Fruit fly (Drosophila melanogaster): Measurements from ENCODE around the gene wkd.

Gene wkd

DNA sequence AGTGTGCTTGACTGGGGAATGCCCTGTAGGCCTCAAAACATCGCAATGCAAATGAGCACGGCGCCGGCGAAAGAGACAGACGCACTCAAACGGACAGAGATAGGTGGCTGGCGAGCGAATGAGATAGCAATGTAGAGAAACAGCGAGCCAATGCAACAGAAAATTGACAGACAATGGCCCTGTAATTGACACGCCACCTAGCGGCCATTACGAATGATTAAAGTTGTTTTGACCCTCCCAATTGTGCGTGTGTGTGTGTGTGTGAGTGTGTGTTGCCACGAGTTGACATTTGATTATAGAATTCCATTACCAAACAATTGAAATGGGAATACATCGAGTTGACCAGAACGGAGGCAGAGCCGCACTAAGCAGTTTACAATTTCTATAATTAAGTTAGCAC lies 37.2 kb upstream of the wkd start:
- peak; percentile 80 for TF ChIP-seq CTCF (GFP tag; optimal IDR thresholded peaks at IDR 0.05)
- no peak for TF ChIP-seq sim (GFP tag; IDR thresholded peaks at IDR 0.05)

DNA sequence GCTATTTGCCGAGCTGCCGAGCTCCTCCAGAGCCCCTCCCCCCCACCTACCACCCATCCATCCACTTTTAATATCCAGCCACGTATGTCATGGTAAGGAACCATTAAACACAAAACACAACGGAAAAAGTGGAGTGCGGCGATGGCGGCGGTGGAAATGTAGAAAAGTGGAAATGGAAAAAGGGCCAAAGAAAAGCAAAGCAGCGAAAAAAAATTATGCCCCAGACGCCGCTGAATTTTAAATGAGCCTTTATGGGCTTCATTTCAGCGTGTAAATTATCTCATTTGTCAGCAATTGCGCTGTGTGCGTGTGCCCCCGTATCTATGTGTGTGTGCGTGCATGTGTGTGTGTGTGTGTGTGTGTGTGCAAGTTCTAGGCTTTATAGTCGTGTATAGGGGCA lies 30.3 kb upstream of the wkd start:
- peak; percentile 0 for TF ChIP-seq mirr (GFP tag; optimal IDR thresholded peaks at IDR 0.05)
- 0 out of 4 replicates have a peak, but pooled peaks have one; percentile 12 for TF ChIP-seq chinmo (GFP tag; IDR thresholded peaks at IDR 0.05; ENCODE audit: partially characterized antibody)
- TF ChIP-seq CG12744 (GFP tag; optimal IDR thresholded peaks at IDR 0.05), result no peak
- TF ChIP-seq cg (GFP tag; optimal IDR thresholded peaks at IDR 0.05), result peak; percentile 10
- TF ChIP-seq CG16779 (GFP tag; IDR thresholded peaks at IDR 0.05), result no peak
- peak; percentile 93 for TF ChIP-seq abd-A (tag; optimal IDR thresholded peaks at IDR 0.05)
- TF ChIP-seq CG7928 (GFP tag; optimal IDR thresholded peaks at IDR 0.05), result no peak
- TF ChIP-seq CG3847 (GFP tag; IDR thresholded peaks at IDR 0.05), result no peak

DNA sequence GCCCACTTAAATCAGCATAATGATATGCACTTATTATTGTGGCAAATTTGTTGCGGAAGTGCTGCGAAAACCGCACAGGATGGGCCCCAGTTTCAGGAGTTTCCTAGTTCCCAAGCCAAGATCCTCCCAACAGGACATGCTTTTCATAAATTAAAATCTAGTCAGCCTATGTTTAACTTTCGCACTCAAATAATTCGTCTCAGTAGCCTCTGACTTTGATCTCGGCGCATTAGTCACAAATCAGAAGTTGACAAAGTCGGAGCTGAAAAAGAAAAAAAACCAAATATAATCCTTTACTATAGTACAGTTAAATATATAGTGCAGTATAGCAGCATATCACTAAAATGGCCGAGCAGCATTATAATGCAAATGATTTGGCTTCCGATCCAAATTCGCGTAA lies 27.5 kb upstream of the wkd start, which contains the start of gene CG14708:
CG14708 (plus strand) TSS at position 301 of the 400 bp plus-strand sequence.
- TF ChIP-seq GATAe (GFP tag; conservative IDR thresholded peaks at IDR 0.05) (no peak), ttk (GFP tag; IDR thresholded peaks at IDR 0.05) (no peak), CG7963 (GFP tag; IDR thresholded peaks at IDR 0.05; ENCODE audit: partially characterized antibody) (no peak)

DNA sequence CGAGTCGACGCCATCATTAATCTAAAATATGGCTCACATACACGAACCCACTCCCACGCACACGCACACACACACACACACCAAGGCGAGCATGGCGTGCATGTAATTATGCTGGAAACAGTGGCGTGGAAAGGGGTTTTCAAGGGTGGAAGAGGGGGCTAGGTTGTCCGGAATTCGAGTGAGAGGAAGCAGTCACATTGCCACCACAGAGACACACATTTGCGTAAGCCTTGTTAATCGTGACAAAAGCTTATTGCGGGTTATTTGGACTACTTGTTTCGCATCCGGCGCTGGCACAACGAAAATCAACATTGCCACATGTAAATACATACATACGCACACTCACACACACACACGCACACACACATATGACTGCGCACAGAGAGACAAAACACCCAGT lies 26.4 kb upstream of the wkd start:
- TF ChIP-seq cad (GFP tag; optimal IDR thresholded peaks at IDR 0.05) (no peak), lmd (GFP tag; IDR thresholded peaks at IDR 0.05) (no peak), Adf1 (GFP tag; IDR thresholded peaks at IDR 0.05) (no peak), CG15696 (tag; optimal IDR thresholded peaks at IDR 0.05) (no peak), CG10979 (tag; optimal IDR thresholded peaks at IDR 0.05) (no peak), ERR (GFP tag; optimal IDR thresholded peaks at IDR 0.05) (no peak), chinmo (GFP tag; IDR thresholded peaks at IDR 0.05; ENCODE audit: partially characterized antibody) (0 out of 4 replicates have a peak, but pooled peaks have one; percentile 10), prd (optimal IDR thresholded peaks at IDR 0.05) (no peak), prd (GFP tag; IDR thresholded peaks at IDR 0.05) (0 out of 3 replicates have a peak, but pooled peaks have one; percentile 4), ase (GFP tag; IDR thresholded peaks at IDR 0.05) (no peak), vfl (GFP tag; optimal IDR thresholded peaks at IDR 0.05) (no peak), CG12659 (GFP tag; optimal IDR thresholded peaks at IDR 0.05) (no peak), CG34422 (GFP tag; IDR thresholded peaks at IDR 0.05) (0 out of 3 replicates have a peak, but pooled peaks have one; percentile 12), mirr (GFP tag; optimal IDR thresholded peaks at IDR 0.05) (peak; percentile 65), Asciz (GFP tag; optimal IDR thresholded peaks at IDR 0.05) (no peak), E2f2 (GFP tag; IDR thresholded peaks at IDR 0.05) (no peak), croc (GFP tag; conservative IDR thresholded peaks at IDR 0.05) (no peak), bbx (GFP tag; IDR thresholded peaks at IDR 0.05; ENCODE audit: partially characterized antibody) (no peak), Stat92E (GFP tag; optimal IDR thresholded peaks at IDR 0.05) (no peak), nmo (GFP tag; optimal IDR thresholded peaks at IDR 0.05) (no peak), gro (GFP tag; optimal IDR thresholded peaks at IDR 0.05) (no peak), CG3726 (GFP tag; IDR thresholded peaks at IDR 0.05) (no peak), CG5180 (GFP tag; optimal IDR thresholded peaks at IDR 0.05) (no peak), cas (GFP tag; IDR thresholded peaks at IDR 0.05) (no peak), cg (GFP tag; optimal IDR thresholded peaks at IDR 0.05) (peak; percentile 13), CG1832 (GFP tag; optimal IDR thresholded peaks at IDR 0.05) (no peak), Ets65A (GFP tag) (peak; percentile 78), CG13775 (GFP tag; optimal IDR thresholded peaks at IDR 0.05) (no peak), Atf6 (GFP tag; IDR thresholded peaks at IDR 0.05) (no peak), abd-A (tag; optimal IDR thresholded peaks at IDR 0.05) (peak; percentile 79), CG3995 (GFP tag; optimal IDR thresholded peaks at IDR 0.05) (no peak), H15 (GFP tag; IDR thresholded peaks at IDR 0.05) (no peak), kay (GFP tag; optimal IDR thresholded peaks at IDR 0.05) (no peak), crp (GFP tag; optimal IDR thresholded peaks at IDR 0.05) (no peak), CG8290 (GFP tag; optimal IDR thresholded peaks at IDR 0.05) (no peak), CG8290 (tag; optimal IDR thresholded peaks at IDR 0.05) (no peak), exex (tag; optimal IDR thresholded peaks at IDR 0.05) (no peak)

Measured in whole organism, embryonic.